Fruit fly (Drosophila melanogaster) Kc167 (cell line): Measurements from ENCODE around the gene Blos4.

Experiments
- Myc ChIP-seq: fragments of >200 bp; optimal IDR thresholded peaks from 2 replicates; lab custom pipeline; 2017; ENCODE audit warnings: missing external identifiers
- Sin3A ChIP-seq: fragments of >200 bp; optimal IDR thresholded peaks from 2 replicates; lab custom pipeline; 2018; ENCODE audit warnings: missing external identifiers
- h ChIP-seq: fragments of >200 bp; optimal IDR thresholded peaks from 3 replicates; lab custom pipeline; 2018; ENCODE audit warnings: missing external identifiers
- insv ChIP-seq: fragments of >200 bp; optimal IDR thresholded peaks from 3 replicates; lab custom pipeline; 2018; ENCODE audit warnings: missing external identifiers
- psq ChIP-seq: fragments of >200 bp; optimal IDR thresholded peaks from 2 replicates; lab custom pipeline; 2017; ENCODE audit warnings: missing external identifiers
- ttk ChIP-seq: sonication (Bioruptor generic); optimal IDR thresholded peaks from 2 replicates; lab custom pipeline; 2017; ENCODE audit warnings: missing external identifiers

Gene Blos4

dm6 chr3L:10869144-10869543 lies 9.7 kb upstream of the Blos4 start:
- TF ChIP-seq Myc (lab: Kevin White, UChicago) (no peak), insv (lab: Kevin White, UChicago) (no peak), psq (lab: Kevin White, UChicago) (no peak), h (lab: Kevin White, UChicago) (no peak), Sin3A (lab: Kevin White, UChicago) (no peak), ttk (no peak)

dm6 chr3L:10870087-10870486 lies 8.8 kb upstream of the Blos4 start:
- TF ChIP-seq h (lab: Kevin White, UChicago), result no peak
- no peak for TF ChIP-seq Sin3A (lab: Kevin White, UChicago)
- no peak for TF ChIP-seq psq (lab: Kevin White, UChicago)

DNA sequence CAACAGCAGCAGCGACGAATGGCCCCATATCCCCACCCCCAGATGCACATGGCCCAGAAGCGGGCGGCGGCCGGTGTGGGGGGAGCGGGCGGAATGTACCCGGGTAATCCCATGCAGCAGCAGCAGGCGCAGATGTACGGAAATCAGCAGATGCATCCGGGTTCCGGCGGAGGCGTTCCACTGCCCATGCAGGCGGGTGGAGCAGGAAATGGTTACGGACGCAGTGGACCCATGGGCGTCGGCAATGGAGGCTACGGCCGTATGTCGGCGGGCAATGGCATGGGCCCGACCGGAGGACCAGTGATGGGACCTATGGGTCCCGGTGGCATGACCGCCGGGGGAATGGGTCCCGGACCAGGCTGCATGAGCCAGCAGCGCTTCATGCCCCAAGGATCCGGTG lies 7.4 kb upstream of the Blos4 start:
- TF ChIP-seq Myc (lab: Kevin White, UChicago) (no peak), ttk (no peak), insv (lab: Kevin White, UChicago) (no peak), h (lab: Kevin White, UChicago) (no peak), Sin3A (lab: Kevin White, UChicago) (no peak)

DNA sequence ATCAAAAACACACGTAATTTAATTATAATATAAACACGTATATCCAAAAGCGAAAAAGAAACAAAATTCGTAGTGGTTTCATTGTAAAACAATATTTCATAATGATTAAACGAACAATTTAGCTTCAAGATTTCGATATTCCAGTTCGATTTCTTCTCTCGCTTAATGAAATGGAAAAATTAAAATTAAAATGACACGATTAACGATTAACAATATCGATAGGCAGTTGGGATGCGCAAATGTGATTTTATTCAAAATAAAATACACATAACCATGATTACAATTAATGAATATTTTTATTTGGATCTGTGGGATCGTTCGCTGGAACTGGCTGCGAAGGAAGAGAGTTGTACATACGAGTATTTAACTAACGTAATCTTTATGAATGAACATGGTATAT lies 2.8 kb upstream of the Blos4 start:
- TF ChIP-seq h (lab: Kevin White, UChicago) (no peak), psq (lab: Kevin White, UChicago) (no peak), Myc (lab: Kevin White, UChicago) (no peak), Sin3A (lab: Kevin White, UChicago) (no peak), ttk (no peak), insv (lab: Kevin White, UChicago) (no peak)

DNA sequence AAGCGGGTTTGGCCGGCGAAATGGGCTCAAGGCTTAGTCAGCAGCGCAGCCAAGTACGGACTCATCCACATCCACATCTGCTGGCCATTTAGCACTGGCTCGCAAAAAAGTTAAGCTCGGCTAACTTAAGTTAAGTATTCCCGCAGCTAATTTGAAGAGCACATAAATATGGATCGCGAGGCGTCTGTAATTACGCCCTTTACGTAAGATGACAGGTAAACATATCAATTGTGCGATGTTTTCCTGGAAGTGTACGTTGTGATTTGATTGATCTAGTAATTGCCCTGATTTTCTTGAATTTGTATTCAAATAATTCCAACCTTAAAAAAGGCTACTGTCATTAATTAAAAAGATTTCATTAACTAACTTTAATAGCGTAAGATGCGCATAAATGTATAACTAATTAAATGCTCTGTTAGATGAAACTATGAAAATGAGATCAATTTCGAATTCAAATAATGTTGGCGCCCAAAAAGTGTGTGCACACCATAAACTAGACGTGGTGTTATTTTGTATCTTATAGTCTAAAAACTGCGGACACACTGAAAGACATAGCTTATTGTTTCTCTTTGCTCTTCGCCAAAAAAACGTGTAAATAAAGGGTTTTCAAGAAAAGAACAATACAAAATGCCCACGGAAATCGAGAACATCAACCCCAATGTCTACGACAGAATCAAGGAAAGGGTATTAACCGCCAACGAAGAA lies 3.6 kb downstream of the Blos4 start, which contains the start of the genes CG6409 and galla-2:
TSS of gene CG6409 (minus strand) at position 51 of the 705 bp plus-strand sequence.
TSS of gene galla-2 (plus strand) at position 555 of the 705 bp plus-strand sequence.
- TF ChIP-seq h (lab: Kevin White, UChicago) (no peak), psq (lab: Kevin White, UChicago) (no peak), ttk (no peak), Myc (lab: Kevin White, UChicago) (no peak), insv (lab: Kevin White, UChicago) (no peak), Sin3A (lab: Kevin White, UChicago) (no peak)

DNA sequence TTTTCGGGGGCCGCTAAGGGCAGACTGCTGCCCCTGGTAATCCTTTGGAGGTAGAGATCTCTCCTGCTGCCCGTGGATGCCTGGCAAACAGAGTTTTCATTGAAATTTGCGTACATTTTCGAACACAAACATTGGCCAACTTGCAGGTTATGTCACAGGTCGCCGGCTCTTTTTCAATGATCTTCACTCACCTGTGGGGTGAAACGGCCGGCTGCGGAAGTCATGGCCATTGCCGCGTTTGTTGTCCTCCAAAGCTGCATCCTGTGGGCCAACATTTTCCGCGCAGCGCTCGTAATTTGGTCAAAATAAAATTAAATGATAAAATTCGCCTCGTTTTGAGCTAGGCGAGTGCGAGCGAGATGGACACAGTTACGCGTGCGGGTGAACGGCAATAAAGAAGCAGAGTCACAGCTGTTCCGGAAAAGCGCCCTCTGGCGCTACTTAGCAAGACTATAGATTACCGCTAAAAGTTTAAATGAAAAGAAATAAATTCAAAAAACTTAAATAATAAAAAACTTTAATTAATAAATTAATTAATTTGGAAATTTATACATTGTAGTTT lies 6.9 kb downstream of the Blos4 start:
- TF ChIP-seq psq (lab: Kevin White, UChicago) (no peak), insv (lab: Kevin White, UChicago) (no peak), Myc (lab: Kevin White, UChicago) (no peak)

dm6 chr3L:10886371-10886770 lies 7.5 kb downstream of the Blos4 start, which contains the start of gene OXA1L:
TSS of gene OXA1L (minus strand) at chr3L:10886471.
- no peak for TF ChIP-seq h (lab: Kevin White, UChicago)
- TF ChIP-seq Myc (lab: Kevin White, UChicago), result no peak
- no peak for TF ChIP-seq insv (lab: Kevin White, UChicago)
- no peak for TF ChIP-seq ttk
- TF ChIP-seq Sin3A (lab: Kevin White, UChicago), result no peak
- TF ChIP-seq psq (lab: Kevin White, UChicago), result no peak

- TF ChIP-seq insv (lab: Kevin White, UChicago) (no peak), psq (lab: Kevin White, UChicago) (no peak), h (lab: Kevin White, UChicago) (no peak), ttk (no peak), Sin3A (lab: Kevin White, UChicago) (no peak), Myc (lab: Kevin White, UChicago) (no peak)
Measured at dm6 chr3L:10889000-10889691, 10.3 kb downstream of the Blos4 start.

dm6 chr3L:10889692-10890089 lies 10.8 kb downstream of the Blos4 start, which contains the start of gene Cpr67Fa1:
TSS of gene Cpr67Fa1 (plus strand) at chr3L:10889990.
- TF ChIP-seq psq (lab: Kevin White, UChicago), result no peak
- TF ChIP-seq Myc (lab: Kevin White, UChicago), result no peak
- no peak for TF ChIP-seq insv (lab: Kevin White, UChicago)

DNA sequence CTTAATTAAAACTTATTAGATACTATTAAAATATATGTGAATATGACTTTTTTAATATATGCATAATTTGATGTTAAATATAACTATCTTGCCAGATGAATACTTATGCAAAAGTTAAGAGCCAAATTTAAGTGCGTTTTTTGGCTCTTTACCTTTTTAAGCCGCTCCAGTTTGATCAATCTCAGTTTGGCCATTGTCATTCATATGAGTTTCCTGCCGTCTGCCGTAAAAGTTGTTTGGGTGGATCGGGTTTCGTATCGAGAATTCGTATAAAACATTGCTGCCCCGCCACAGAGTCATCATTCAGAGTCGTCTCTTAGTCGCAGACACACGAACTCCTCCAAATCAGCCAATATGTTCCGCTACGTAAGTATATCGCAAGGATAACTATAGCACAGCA lies 12.5 kb downstream of the Blos4 start, which contains the start of gene Cpr67Fa2:
TSS of gene Cpr67Fa2 (plus strand) at position 301 of the 400 bp plus-strand sequence.
- no peak for TF ChIP-seq Sin3A (lab: Kevin White, UChicago)
- no peak for TF ChIP-seq Myc (lab: Kevin White, UChicago)
- TF ChIP-seq h (lab: Kevin White, UChicago), result no peak
- TF ChIP-seq ttk, result no peak
- TF ChIP-seq insv (lab: Kevin White, UChicago), result no peak
- TF ChIP-seq psq (lab: Kevin White, UChicago), result no peak

- TF ChIP-seq Myc (lab: Kevin White, UChicago) (no peak), insv (lab: Kevin White, UChicago) (no peak), psq (lab: Kevin White, UChicago) (no peak), h (lab: Kevin White, UChicago) (no peak), ttk (no peak), Sin3A (lab: Kevin White, UChicago) (no peak)
Measured at dm6 chr3L:10893156-10893784, 14.4 kb downstream of the Blos4 start.
